Worm (Caenorhabditis elegans) whole organism, L2 larva: ENCODE data around the gene C46F2.1.

Source experiments
- C34F6.9 ChIP-seq: fragments of 150-350 bp; optimal IDR thresholded peaks from 2 replicates; lab custom pipeline; 2014; ENCODE audit warnings: missing biosample characterization, missing genetic modification characterization
- F13H6.1 ChIP-seq: sonication (generic microtip); optimal IDR thresholded peaks from 2 replicates; lab custom pipeline; 2016; ENCODE audit warnings: missing genetic modification characterization, missing compliant biosample characterization
- R02D3.7 ChIP-seq: fragments of 150-350 bp; optimal IDR thresholded peaks from 2 replicates; lab custom pipeline; 2014; ENCODE audit warnings: missing biosample characterization, missing genetic modification characterization
- Y55F3AM.14 ChIP-seq: fragments of 200-800 bp; sonication (Bioruptor generic); optimal IDR thresholded peaks from 2 replicates; lab custom pipeline; 2018; ENCODE audit warnings: mild to moderate bottlenecking, missing genetic modification characterization, missing compliant biosample characterization
- ZK546.5 ChIP-seq: sonication (generic microtip); optimal IDR thresholded peaks from 2 replicates; lab custom pipeline; 2017; ENCODE audit warnings: missing biosample characterization, missing genetic modification characterization
- aly-2 ChIP-seq: fragments of 150-350 bp; optimal IDR thresholded peaks from 2 replicates; lab custom pipeline; 2014; ENCODE audit warnings: missing biosample characterization, missing genetic modification characterization
- ama-1 ChIP-seq: fragments of 150-350 bp; optimal IDR thresholded peaks from 2 replicates; lab custom pipeline; 2018; ENCODE audit warnings: inconsistent platforms
- blmp-1 ChIP-seq: sonication (generic microtip); optimal IDR thresholded peaks from 2 replicates; lab custom pipeline; 2017; ENCODE audit warnings: missing genetic modification characterization, mild to moderate bottlenecking, missing compliant biosample characterization, antibody characterized with exemption, moderate library complexity; ENCODE audit not compliant: insufficient read depth
- ceh-16 ChIP-seq: fragments of 150-350 bp; optimal IDR thresholded peaks from 2 replicates; lab custom pipeline; 2014; ENCODE audit warnings: missing biosample characterization, missing genetic modification characterization
- ceh-82 ChIP-seq: fragments of 150-350 bp; optimal IDR thresholded peaks from 2 replicates; lab custom pipeline; 2014; ENCODE audit warnings: missing biosample characterization, missing genetic modification characterization
- crh-2 ChIP-seq: sonication (generic microtip); optimal IDR thresholded peaks from 2 replicates; lab custom pipeline; 2017; ENCODE audit warnings: missing biosample characterization, missing genetic modification characterization
- dmd-4 ChIP-seq: sonication (generic microtip); optimal IDR thresholded peaks from 2 replicates; lab custom pipeline; 2017; ENCODE audit warnings: missing biosample characterization, missing genetic modification characterization
- egl-27 ChIP-seq: sonication (generic microtip); optimal IDR thresholded peaks from 3 replicates; lab custom pipeline; 2017; ENCODE audit warnings: missing biosample characterization, missing genetic modification reagents, missing genetic modification characterization
- elt-1 ChIP-seq: fragments of 150-350 bp; optimal IDR thresholded peaks from 2 replicates; lab custom pipeline; 2014; ENCODE audit warnings: missing biosample characterization, missing genetic modification characterization
- elt-3 ChIP-seq: sonication (generic microtip); optimal IDR thresholded peaks from 2 replicates; lab custom pipeline; 2017; ENCODE audit warnings: missing biosample characterization, missing genetic modification characterization
- fos-1 ChIP-seq: fragments of 150-350 bp; optimal IDR thresholded peaks from 2 replicates; lab custom pipeline; 2014; ENCODE audit warnings: missing biosample characterization, missing genetic modification characterization
- gmeb-1 ChIP-seq: fragments of 150-350 bp; optimal IDR thresholded peaks from 2 replicates; lab custom pipeline; 2014; ENCODE audit warnings: missing biosample characterization, missing genetic modification characterization
- lin-11 ChIP-seq: fragments of 150-350 bp; sonication (generic microtip); optimal IDR thresholded peaks from 2 replicates; lab custom pipeline; 2014; ENCODE audit warnings: missing biosample characterization, missing genetic modification characterization, inconsistent platforms, mixed read lengths
- lin-13 ChIP-seq: fragments of 150-350 bp; optimal IDR thresholded peaks from 2 replicates; lab custom pipeline; 2014; ENCODE audit warnings: missing biosample characterization, missing genetic modification reagents, missing genetic modification characterization
- lin-39 ChIP-seq: fragments of 150-350 bp; optimal IDR thresholded peaks from 2 replicates; lab custom pipeline; 2014; ENCODE audit warnings: missing biosample characterization, missing genetic modification reagents, missing genetic modification characterization
- lsy-2 ChIP-seq, 2 experiments: fragments of 150-350 bp in 1 of 2; sonication (generic microtip) in 1 of 2; optimal IDR thresholded peaks; 2 replicates each; lab custom pipeline; 2014 to 2017; ENCODE audit warnings: missing biosample characterization in 2 of 2, missing genetic modification characterization in 2 of 2
- mab-5 ChIP-seq: fragments of 150-350 bp; optimal IDR thresholded peaks from 2 replicates; lab custom pipeline; 2014; ENCODE audit warnings: missing biosample characterization, missing genetic modification characterization
- mbf-1 ChIP-seq: sonication (generic microtip); optimal IDR thresholded peaks from 2 replicates; lab custom pipeline; 2017; ENCODE audit warnings: missing biosample characterization, missing genetic modification characterization
- mdl-1 ChIP-seq, 2 experiments: fragments of 150-350 bp in 1 of 2; sonication (generic microtip) in 1 of 2; optimal IDR thresholded peaks; 2 replicates each; lab custom pipeline; 2017; ENCODE audit warnings: missing biosample characterization in 2 of 2, missing genetic modification characterization in 2 of 2
- nhr-10 ChIP-seq: sonication (generic microtip); optimal IDR thresholded peaks from 2 replicates; lab custom pipeline; 2017; ENCODE audit warnings: missing biosample characterization, missing genetic modification characterization
- nhr-11 ChIP-seq: fragments of 150-350 bp; optimal IDR thresholded peaks from 2 replicates; lab custom pipeline; 2014; ENCODE audit warnings: missing biosample characterization, missing genetic modification characterization
- nhr-12 ChIP-seq: fragments of 150-350 bp; optimal IDR thresholded peaks from 2 replicates; lab custom pipeline; 2014; ENCODE audit warnings: missing biosample characterization, missing genetic modification characterization
- nhr-129 ChIP-seq: fragments of 150-350 bp; optimal IDR thresholded peaks from 2 replicates; lab custom pipeline; 2014; ENCODE audit warnings: missing biosample characterization, missing genetic modification characterization
- nhr-21 ChIP-seq: fragments of 150-350 bp; optimal IDR thresholded peaks from 2 replicates; lab custom pipeline; 2014; ENCODE audit warnings: missing biosample characterization, missing genetic modification characterization
- nhr-23 ChIP-seq: fragments of 150-350 bp; optimal IDR thresholded peaks from 2 replicates; lab custom pipeline; 2014; ENCODE audit warnings: missing biosample characterization, missing genetic modification reagents, missing genetic modification characterization
- nhr-237 ChIP-seq: fragments of 150-350 bp; optimal IDR thresholded peaks from 2 replicates; lab custom pipeline; 2014; ENCODE audit warnings: missing biosample characterization, missing genetic modification characterization
- nhr-6 ChIP-seq: fragments of 150-350 bp; optimal IDR thresholded peaks from 2 replicates; lab custom pipeline; 2014; ENCODE audit warnings: missing biosample characterization, missing genetic modification characterization
- nhr-77 ChIP-seq: fragments of 150-350 bp; optimal IDR thresholded peaks from 2 replicates; lab custom pipeline; 2014; ENCODE audit warnings: missing biosample characterization, missing genetic modification characterization
- sem-4 ChIP-seq: fragments of 150-350 bp; optimal IDR thresholded peaks from 2 replicates; lab custom pipeline; 2014; ENCODE audit warnings: missing biosample characterization, missing genetic modification reagents, missing genetic modification characterization
- skn-1 ChIP-seq: sonication (generic microtip); optimal IDR thresholded peaks from 2 replicates; lab custom pipeline; 2017; ENCODE audit warnings: missing biosample characterization, missing genetic modification characterization
- sma-3 ChIP-seq: sonication (generic microtip); optimal IDR thresholded peaks from 2 replicates; lab custom pipeline; 2016; ENCODE audit warnings: missing genetic modification reagents, missing genetic modification characterization, missing compliant biosample characterization
- sma-9 ChIP-seq, 2 experiments: fragments of 150-350 bp in 1 of 2; sonication (generic microtip) in 1 of 2; optimal IDR thresholded peaks; 2 replicates each; lab custom pipeline; 2014 to 2016; ENCODE audit warnings: missing genetic modification characterization in 2 of 2, mild to moderate bottlenecking in 1 of 2, missing biosample characterization in 1 of 2, missing compliant biosample characterization in 1 of 2, missing genetic modification reagents in 1 of 2, moderate library complexity in 1 of 2
- snpc-4 ChIP-seq: fragments of 150-350 bp; optimal IDR thresholded peaks from 2 replicates; lab custom pipeline; 2014; ENCODE audit warnings: missing biosample characterization, missing genetic modification characterization
- unc-39 ChIP-seq: fragments of 150-350 bp; optimal IDR thresholded peaks from 2 replicates; lab custom pipeline; 2014; ENCODE audit warnings: missing biosample characterization, missing genetic modification characterization
- zag-1 ChIP-seq: fragments of 150-350 bp; optimal IDR thresholded peaks from 2 replicates; lab custom pipeline; 2014; ENCODE audit warnings: missing biosample characterization, missing genetic modification characterization
- ztf-1 ChIP-seq: fragments of 200-800 bp; sonication (Bioruptor generic); conservative IDR thresholded peaks from 2 replicates; pipeline ENCODE4 v1.3.6; 2022; ENCODE audit warnings: missing genetic modification characterization, missing compliant biosample characterization
- ztf-11 ChIP-seq: sonication (generic microtip); optimal IDR thresholded peaks from 2 replicates; lab custom pipeline; 2017; ENCODE audit warnings: missing biosample characterization, missing genetic modification characterization
- ztf-4 ChIP-seq: fragments of 150-350 bp; optimal IDR thresholded peaks from 2 replicates; lab custom pipeline; 2014; ENCODE audit warnings: missing biosample characterization, missing genetic modification characterization

The C46F2.1 gene

ce11 chrX:8078899-8079298, 1.1 kb downstream of the C46F2.1 start:
- no peak for TF ChIP-seq sma-9 (GFP tag; optimal IDR thresholded peaks at IDR 0.05; lab: Kevin White, UChicago)
- no peak for TF ChIP-seq sma-9 (tag; optimal IDR thresholded peaks at IDR 0.05; lab: Kevin White, UChicago)
- TF ChIP-seq Y55F3AM.14 (GFP tag; lab: Kevin White, UChicago): no peak
- no peak for TF ChIP-seq ztf-11 (tag; lab: Kevin White, UChicago)
- peak; percentile 6 for TF ChIP-seq crh-2 (tag; lab: Kevin White, UChicago)
- TF ChIP-seq fos-1 (tag; lab: Kevin White, UChicago): peak; percentile 35

- TF ChIP-seq nhr-21 (tag; lab: Kevin White, UChicago) (no peak), elt-3 (tag; lab: Kevin White, UChicago) (no peak), mdl-1 (tag; optimal IDR thresholded peaks at IDR 0.05; lab: Kevin White, UChicago) (no peak), ZK546.5 (tag; lab: Kevin White, UChicago) (no peak), nhr-129 (tag; lab: Kevin White, UChicago) (no peak), nhr-12 (tag; lab: Kevin White, UChicago) (no peak), blmp-1 (no peak), C34F6.9 (tag; lab: Kevin White, UChicago) (no peak)
These were observed 4.9 kb downstream of the C46F2.1 start for ce11 chrX:8082703-8083102.

- no peak for TF ChIP-seq zag-1
- no peak for TF ChIP-seq ztf-4 (tag; lab: Kevin White, UChicago)
- TF ChIP-seq R02D3.7 (tag; lab: Kevin White, UChicago): no peak
- no peak for TF ChIP-seq lsy-2 (tag; optimal IDR thresholded peaks at IDR 0.05; lab: Kevin White, UChicago)
- TF ChIP-seq blmp-1: no peak
- TF ChIP-seq Y55F3AM.14 (GFP tag; lab: Kevin White, UChicago): no peak
- no peak for TF ChIP-seq lin-39 (tag; lab: Kevin White, UChicago)
- TF ChIP-seq dmd-4 (tag; lab: Kevin White, UChicago): no peak
- TF ChIP-seq ama-1 (lab: Kevin White, UChicago): no peak
- no peak for TF ChIP-seq lin-13
- no peak for TF ChIP-seq nhr-6
- TF ChIP-seq elt-3 (tag; lab: Kevin White, UChicago): no peak
- TF ChIP-seq elt-1 (tag; lab: Kevin White, UChicago): no peak
- TF ChIP-seq sem-4 (tag; lab: Kevin White, UChicago): no peak
- TF ChIP-seq ceh-16 (tag; lab: Kevin White, UChicago): no peak
- no peak for TF ChIP-seq ceh-82 (tag; lab: Kevin White, UChicago)
- no peak for TF ChIP-seq snpc-4 (tag; lab: Kevin White, UChicago)
- TF ChIP-seq skn-1 (tag; lab: Kevin White, UChicago): no peak
- TF ChIP-seq nhr-129 (tag; lab: Kevin White, UChicago): no peak
These were observed 5.5 kb downstream of the C46F2.1 start for ce11 chrX:8083330-8083729.

ce11 chrX:8083919-8084318, 6.1 kb downstream of the C46F2.1 start, which contains the start of gene K07E3.4:
K07E3.4 (minus strand) TSS chrX:8084018.
- no peak for TF ChIP-seq dmd-4 (tag; lab: Kevin White, UChicago)
- peak; percentile 12 for TF ChIP-seq Y55F3AM.14 (GFP tag; lab: Kevin White, UChicago)
- no peak for TF ChIP-seq nhr-77
- TF ChIP-seq nhr-23 (tag; lab: Kevin White, UChicago): no peak
- TF ChIP-seq ZK546.5 (tag; lab: Kevin White, UChicago): no peak
- TF ChIP-seq ztf-4 (tag; lab: Kevin White, UChicago): no peak
- peak; percentile 40 for TF ChIP-seq ama-1 (lab: Kevin White, UChicago)
- peak; percentile 5 for TF ChIP-seq lin-11 (tag; lab: Kevin White, UChicago)
- TF ChIP-seq elt-3 (tag; lab: Kevin White, UChicago): no peak
- TF ChIP-seq R02D3.7 (tag; lab: Kevin White, UChicago): no peak
- no peak for TF ChIP-seq mbf-1 (tag; lab: Kevin White, UChicago)
- peak; percentile 90 for TF ChIP-seq sma-9 (GFP tag; optimal IDR thresholded peaks at IDR 0.05; lab: Kevin White, UChicago)
- TF ChIP-seq sma-9 (tag; optimal IDR thresholded peaks at IDR 0.05; lab: Kevin White, UChicago): no peak
- TF ChIP-seq nhr-21 (tag; lab: Kevin White, UChicago): peak; percentile 78
- TF ChIP-seq skn-1 (tag; lab: Kevin White, UChicago): no peak
- TF ChIP-seq nhr-11: no peak
- peak; percentile 59 for TF ChIP-seq F13H6.1 (tag; lab: Kevin White, UChicago)
- TF ChIP-seq fos-1 (tag; lab: Kevin White, UChicago): peak; percentile 75
- TF ChIP-seq nhr-10: no peak
- TF ChIP-seq mdl-1 (tag; optimal IDR thresholded peaks at IDR 0.05; lab: Kevin White, UChicago): peak; percentile 59 to 90
- no peak for TF ChIP-seq lin-39 (tag; lab: Kevin White, UChicago)
- TF ChIP-seq sma-3 (GFP tag; lab: Kevin White, UChicago): peak; percentile 92
- TF ChIP-seq ceh-16 (tag; lab: Kevin White, UChicago): peak; percentile 74
- peak in 1 of 2 experiments; percentile 37 for TF ChIP-seq lsy-2 (tag; optimal IDR thresholded peaks at IDR 0.05; lab: Kevin White, UChicago)
- peak; percentile 65 for TF ChIP-seq gmeb-1 (tag; lab: Kevin White, UChicago)
- no peak for TF ChIP-seq elt-1 (tag; lab: Kevin White, UChicago)
- no peak for TF ChIP-seq lin-13
- peak; percentile 75 for TF ChIP-seq crh-2 (tag; lab: Kevin White, UChicago)
- no peak for TF ChIP-seq egl-27 (tag; lab: Kevin White, UChicago)
- TF ChIP-seq aly-2 (tag; lab: Kevin White, UChicago): no peak
- peak; percentile 78 for TF ChIP-seq blmp-1
- TF ChIP-seq nhr-237: no peak
- no peak for TF ChIP-seq unc-39
- TF ChIP-seq sem-4 (tag; lab: Kevin White, UChicago): no peak
- TF ChIP-seq nhr-12 (tag; lab: Kevin White, UChicago): no peak
- no peak for TF ChIP-seq ztf-1
- peak; percentile 70 for TF ChIP-seq nhr-129 (tag; lab: Kevin White, UChicago)
- no peak for TF ChIP-seq ceh-82 (tag; lab: Kevin White, UChicago)
- no peak for TF ChIP-seq snpc-4 (tag; lab: Kevin White, UChicago)
- peak; percentile 55 for TF ChIP-seq nhr-6
- TF ChIP-seq mab-5 (tag; lab: Kevin White, UChicago): no peak
